Worm (Caenorhabditis elegans): ENCODE measurements around the gene T19D12.9.

T19D12.9 gene

ce11 chrII:6608626-6609025, 45.6 kb downstream of the T19D12.9 start:
- TF ChIP-seq ceh-16 (tag; optimal IDR thresholded peaks at IDR 0.05) (no peak), nhr-23 (tag; optimal IDR thresholded peaks at IDR 0.05) (no peak), nhr-10 (tag; optimal IDR thresholded peaks at IDR 0.05) (no peak), nhr-129 (tag; optimal IDR thresholded peaks at IDR 0.05) (no peak), ztf-11 (tag; optimal IDR thresholded peaks at IDR 0.05) (no peak), fos-1 (tag; optimal IDR thresholded peaks at IDR 0.05) (no peak), C34F6.9 (tag; optimal IDR thresholded peaks at IDR 0.05) (no peak), nhr-237 (tag; optimal IDR thresholded peaks at IDR 0.05) (no peak), aly-2 (tag; optimal IDR thresholded peaks at IDR 0.05) (no peak), nhr-21 (tag; optimal IDR thresholded peaks at IDR 0.05) (no peak), blmp-1 (tag; optimal IDR thresholded peaks at IDR 0.05; ENCODE audit: insufficient read depth) (no peak), unc-62 (GFP tag; optimal IDR thresholded peaks at IDR 0.05) (no peak)

Data from whole organism, L2 larva.